Fruit fly (Drosophila melanogaster) whole organism, embryonic: ENCODE data around the gene dpp.

Source experiments
- ATbp ChIP-seq: fragments of 200-800 bp; sonication (Bioruptor generic); optimal IDR thresholded peaks from 2 replicates; lab custom pipeline; 2017; ENCODE audit warnings: missing biosample characterization, mild to moderate bottlenecking, missing genetic modification characterization, missing genetic modification reagents
- Ada2b ChIP-seq: fragments of 200-800 bp; sonication (Bioruptor generic); IDR thresholded peaks from 2 replicates; pipeline ENCODE4 v1.3.6; 2022; ENCODE audit warnings: missing biosample characterization, missing genetic modification characterization
- Antp ChIP-seq: fragments of 200-800 bp; sonication (Bioruptor generic); optimal IDR thresholded peaks from 3 replicates; lab custom pipeline; 2016; ENCODE audit warnings: missing biosample characterization, missing genetic modification characterization
- CG11093 ChIP-seq: fragments of 200-800 bp; sonication (Bioruptor generic); IDR thresholded peaks from 3 replicates; pipeline ENCODE4 v1.3.6; 2022; ENCODE audit warnings: missing biosample characterization, missing genetic modification characterization
- CG12104 ChIP-seq: fragments of 200-800 bp; sonication (Bioruptor generic); optimal IDR thresholded peaks from 3 replicates; lab custom pipeline; 2016; ENCODE audit warnings: missing biosample characterization, missing genetic modification characterization
- CG12659 ChIP-seq: fragments of 200-800 bp; sonication (Bioruptor generic); optimal IDR thresholded peaks from 3 replicates; lab custom pipeline; 2017; ENCODE audit warnings: mild to moderate bottlenecking, missing biosample characterization, missing genetic modification reagents, missing genetic modification characterization
- CG13624 ChIP-seq: fragments of 200-800 bp; sonication (Bioruptor generic); optimal IDR thresholded peaks from 2 replicates; lab custom pipeline; 2016; ENCODE audit warnings: missing biosample characterization, missing genetic modification characterization
- CG14667 ChIP-seq: fragments of 200-800 bp; sonication (Bioruptor generic); IDR thresholded peaks from 2 replicates; pipeline ENCODE4 v1.3.6; 2022; ENCODE audit warnings: missing biosample characterization, missing genetic modification characterization
- CG1529 ChIP-seq: fragments of 200-800 bp; sonication (Bioruptor generic); optimal IDR thresholded peaks from 3 replicates; lab custom pipeline; 2018; ENCODE audit warnings: missing biosample characterization, missing genetic modification characterization
- CG17328 ChIP-seq: fragments of 200-800 bp; sonication (Bioruptor generic); IDR thresholded peaks from 2 replicates; pipeline ENCODE4 v1.3.6; 2022; ENCODE audit warnings: missing biosample characterization, missing genetic modification characterization
- CG17612 ChIP-seq: fragments of 200-800 bp; sonication (Bioruptor generic); IDR thresholded peaks from 2 replicates; pipeline ENCODE4 v1.3.6; 2022; ENCODE audit warnings: missing biosample characterization, missing genetic modification characterization
- CG1832 ChIP-seq: fragments of 200-800 bp; sonication (Bioruptor generic); optimal IDR thresholded peaks from 2 replicates; lab custom pipeline; 2017; ENCODE audit warnings: missing biosample characterization, mild to moderate bottlenecking, missing genetic modification characterization, inconsistent platforms
- CG18599 ChIP-seq: fragments of 200-800 bp; sonication (Bioruptor generic); optimal IDR thresholded peaks from 3 replicates; lab custom pipeline; 2017; ENCODE audit warnings: missing biosample characterization, missing genetic modification characterization, mild to moderate bottlenecking, moderate library complexity, missing genetic modification reagents
- CG30020 ChIP-seq: fragments of 200-800 bp; optimal IDR thresholded peaks from 2 replicates; lab custom pipeline; 2019; ENCODE audit warnings: missing biosample characterization, mild to moderate bottlenecking, missing genetic modification characterization, moderate library complexity
- CG6813 ChIP-seq: fragments of 200-800 bp; sonication (Bioruptor generic); optimal IDR thresholded peaks from 2 replicates; lab custom pipeline; 2017; ENCODE audit warnings: missing biosample characterization, missing genetic modification characterization, mild to moderate bottlenecking, moderate library complexity, missing genetic modification reagents
- CG7372 ChIP-seq: fragments of 200-800 bp; sonication (Bioruptor generic); IDR thresholded peaks from 2 replicates; pipeline ENCODE4 v1.3.6; 2022; ENCODE audit warnings: missing biosample characterization, missing genetic modification characterization
- CG7556 ChIP-seq: fragments of 200-800 bp; sonication (Bioruptor generic); optimal IDR thresholded peaks from 2 replicates; lab custom pipeline; 2017; ENCODE audit warnings: missing biosample characterization, mild to moderate bottlenecking, missing genetic modification characterization
- CG9817 ChIP-seq: fragments of 200-800 bp; sonication (Bioruptor generic); optimal IDR thresholded peaks from 2 replicates; lab custom pipeline; 2018; ENCODE audit warnings: missing biosample characterization, mild to moderate bottlenecking, missing genetic modification characterization, moderate library complexity
- Fer3 ChIP-seq: fragments of 200-800 bp; sonication (Bioruptor generic); optimal IDR thresholded peaks from 2 replicates; lab custom pipeline; 2018; ENCODE audit warnings: missing biosample characterization, mild to moderate bottlenecking, missing genetic modification characterization, moderate library complexity
- H2.0 ChIP-seq: fragments of 200-800 bp; sonication (Bioruptor generic); IDR thresholded peaks from 2 replicates; pipeline ENCODE4 v1.3.6; 2022; ENCODE audit warnings: missing biosample characterization, missing genetic modification characterization
- HLH3B ChIP-seq: fragments of 200-800 bp; sonication (Bioruptor generic); IDR thresholded peaks from 2 replicates; pipeline ENCODE4 v1.3.6; 2022; ENCODE audit warnings: missing biosample characterization, missing genetic modification characterization
- HLH54F ChIP-seq: fragments of 200-800 bp; sonication (Bioruptor generic); optimal IDR thresholded peaks from 3 replicates; lab custom pipeline; 2016; ENCODE audit warnings: missing biosample characterization, missing genetic modification characterization
- HLHmδ ChIP-seq: fragments of 200-800 bp; sonication (Bioruptor generic); optimal IDR thresholded peaks from 2 replicates; lab custom pipeline; 2018; ENCODE audit warnings: missing biosample characterization, mild to moderate bottlenecking, missing genetic modification characterization, moderate library complexity
- Hmr ChIP-seq: fragments of 200-800 bp; sonication (Bioruptor generic); optimal IDR thresholded peaks from 3 replicates; lab custom pipeline; 2017; ENCODE audit warnings: mild to moderate bottlenecking, missing biosample characterization, missing genetic modification reagents, missing genetic modification characterization
- Hsf ChIP-seq: fragments of 200-800 bp; sonication (Bioruptor generic); optimal IDR thresholded peaks from 3 replicates; lab custom pipeline; 2016; ENCODE audit warnings: missing biosample characterization, missing genetic modification characterization
- Kr ChIP-seq: fragments of 200-800 bp; sonication (Bioruptor generic); optimal IDR thresholded peaks from 2 replicates; lab custom pipeline; 2017; ENCODE audit warnings: missing biosample characterization, mild to moderate bottlenecking, missing genetic modification characterization
- MTF-1 ChIP-seq: fragments of 200-800 bp; sonication (Bioruptor generic); optimal IDR thresholded peaks from 2 replicates; lab custom pipeline; 2018; ENCODE audit warnings: missing biosample characterization, mild to moderate bottlenecking, missing genetic modification characterization, borderline replicate concordance
- Med ChIP-seq: fragments of 200-800 bp; sonication (Bioruptor generic); peaks from one replicate; lab custom pipeline; 2016; ENCODE audit warnings: missing biosample characterization, missing genetic modification characterization, mild to moderate bottlenecking, inconsistent platforms, moderate library complexity
- Meics ChIP-seq: fragments of 200-800 bp; sonication (Bioruptor generic); optimal IDR thresholded peaks from 2 replicates; lab custom pipeline; 2017; ENCODE audit warnings: missing biosample characterization, mild to moderate bottlenecking, missing genetic modification characterization
- NC2α ChIP-seq: fragments of 200-800 bp; sonication (Bioruptor generic); optimal IDR thresholded peaks from 2 replicates; lab custom pipeline; 2016; ENCODE audit warnings: missing biosample characterization, missing genetic modification characterization
- Stat92E ChIP-seq, 3 experiments: fragments of >200 bp in 2 of 3; fragments of 200-800 bp in 1 of 3; sonication (Bioruptor generic) in 1 of 3; optimal IDR thresholded peaks; 2 replicates each; lab custom pipeline; 2017 to 2019; ENCODE audit warnings: missing biosample characterization in 3 of 3, missing genetic modification characterization in 3 of 3, mild to moderate bottlenecking in 1 of 3, moderate library complexity in 1 of 3
- ab ChIP-seq: fragments of 200-800 bp; sonication (Bioruptor generic); optimal IDR thresholded peaks from 2 replicates; lab custom pipeline; 2016; ENCODE audit warnings: missing biosample characterization, missing genetic modification characterization
- ac ChIP-seq: fragments of 200-800 bp; sonication (Bioruptor generic); optimal IDR thresholded peaks from 3 replicates; lab custom pipeline; 2017; ENCODE audit warnings: missing biosample characterization, mild to moderate bottlenecking, missing genetic modification characterization
- chn ChIP-seq: fragments of 200-800 bp; sonication (Bioruptor generic); optimal IDR thresholded peaks from 2 replicates; lab custom pipeline; 2016; ENCODE audit warnings: missing biosample characterization, missing genetic modification characterization
- dmrt11E ChIP-seq: fragments of 200-800 bp; sonication (Bioruptor generic); optimal IDR thresholded peaks from 3 replicates; lab custom pipeline; 2018; ENCODE audit warnings: missing biosample characterization, mild to moderate bottlenecking, missing genetic modification characterization, moderate library complexity
- dpn ChIP-seq, 2 experiments: fragments of 200-800 bp; sonication (Bioruptor generic); optimal IDR thresholded peaks; 3 replicates each; lab custom pipeline; 2016; ENCODE audit warnings: missing biosample characterization in 2 of 2, missing genetic modification characterization in 2 of 2
- ewg ChIP-seq: fragments of 200-800 bp; sonication (Bioruptor generic); optimal IDR thresholded peaks from 3 replicates; lab custom pipeline; 2017; ENCODE audit warnings: mild to moderate bottlenecking, missing biosample characterization, missing genetic modification reagents, missing genetic modification characterization
- grau ChIP-seq: fragments of 200-800 bp; optimal IDR thresholded peaks from 3 replicates; lab custom pipeline; 2019; ENCODE audit warnings: missing biosample characterization, mild to moderate bottlenecking, missing genetic modification characterization, moderate library complexity
- hkb ChIP-seq, 2 experiments: fragments of 200-800 bp in 1 of 2; fragments of >200 bp in 1 of 2; sonication (Bioruptor generic) in 1 of 2; IDR thresholded peaks in 1 of 2; optimal IDR thresholded peaks in 1 of 2; 2 replicates each; pipeline versions ENCODE4 v1.3.6 to Lab custom; 2017 to 2022; ENCODE audit warnings: missing biosample characterization in 1 of 2, missing genetic modification characterization in 1 of 2
- ken ChIP-seq: fragments of 200-800 bp; sonication (Bioruptor generic); IDR thresholded peaks from 3 replicates; pipeline ENCODE4 v1.3.6; 2022; ENCODE audit warnings: missing biosample characterization, missing genetic modification characterization
- lola ChIP-seq, 3 experiments: fragments of >200 bp in 2 of 3; fragments of 200-800 bp in 1 of 3; sonication (Bioruptor generic) in 1 of 3; optimal IDR thresholded peaks; 2 replicates each; lab custom pipeline; 2017 to 2019; ENCODE audit warnings: missing biosample characterization in 3 of 3, missing genetic modification characterization in 3 of 3, mild to moderate bottlenecking in 1 of 3, moderate library complexity in 1 of 3
- prd ChIP-seq, 3 experiments: fragments of >200 bp in 2 of 3; fragments of 200-800 bp in 1 of 3; sonication (Bioruptor generic) in 1 of 3; optimal IDR thresholded peaks in 2 of 3; IDR thresholded peaks in 1 of 3; 2 replicates in 2 of 3; 3 replicates in 1 of 3; pipeline versions ENCODE4 v1.3.6 to Lab custom; 2017 to 2022; ENCODE audit warnings: missing biosample characterization in 1 of 3, missing genetic modification characterization in 1 of 3
- row ChIP-seq: fragments of 200-800 bp; sonication (Bioruptor generic); IDR thresholded peaks from 3 replicates; pipeline ENCODE4 v1.3.6; 2022; ENCODE audit warnings: missing biosample characterization, missing genetic modification characterization
- slbo ChIP-seq: fragments of 200-800 bp; sonication (Bioruptor generic); IDR thresholded peaks from 2 replicates; pipeline ENCODE4 v1.3.6; 2022; ENCODE audit warnings: missing biosample characterization, missing genetic modification characterization
- sob ChIP-seq: fragments of 200-800 bp; sonication (Bioruptor generic); IDR thresholded peaks from 2 replicates; pipeline ENCODE4 v1.3.6; 2022; ENCODE audit warnings: missing biosample characterization, missing genetic modification characterization
- tgo ChIP-seq: fragments of 200-800 bp; sonication (Bioruptor generic); IDR thresholded peaks from 3 replicates; pipeline ENCODE4 v1.3.6; 2022; ENCODE audit warnings: missing biosample characterization, missing genetic modification characterization
- ttk ChIP-seq: fragments of 200-800 bp; sonication (Bioruptor generic); IDR thresholded peaks from 2 replicates; pipeline ENCODE4 v2.1.2; 2022; ENCODE audit warnings: missing biosample characterization, missing genetic modification characterization
- zfh1 ChIP-seq: fragments of 200-800 bp; sonication (Bioruptor generic); IDR thresholded peaks from 3 replicates; pipeline ENCODE4 v1.3.6; 2022; ENCODE audit warnings: missing biosample characterization, missing genetic modification characterization

Gene dpp

dm6 chr2L:2467722-2468372, 39.7 kb downstream of the dpp start (continued):
- no peak for TF ChIP-seq dmrt11E (tag; lab: Kevin White, UChicago)
- TF ChIP-seq ewg = no peak
- no peak for TF ChIP-seq Antp
- TF ChIP-seq HLHmδ (GFP tag; lab: Kevin White, UChicago) = no peak
- peak; percentile 27 for TF ChIP-seq Hmr (GFP tag; lab: Kevin White, UChicago)
- TF ChIP-seq zfh1 (GFP tag; lab: Robert Waterston, UW) = no peak
- TF ChIP-seq CG17612 (GFP tag; lab: Robert Waterston, UW) = no peak
- peak; percentile 15; the same call in 1 of the 2 replicates for TF ChIP-seq CG14667 (GFP tag; lab: Robert Waterston, UW)
- TF ChIP-seq MTF-1 (GFP tag; lab: Kevin White, UChicago) = no peak
- no peak for TF ChIP-seq NC2α
- TF ChIP-seq CG1529 (GFP tag; lab: Kevin White, UChicago) = no peak
- no peak for TF ChIP-seq hkb (optimal IDR thresholded peaks at IDR 0.05; lab: Kevin White, UChicago)
- peak; percentile 39; the same call in 1 of the 2 replicates for TF ChIP-seq hkb (GFP tag; IDR thresholded peaks at IDR 0.05; lab: Robert Waterston, UW)
- peak; percentile 79 for TF ChIP-seq Ada2b
- TF ChIP-seq CG17328 (GFP tag; lab: Robert Waterston, UW) = 0 out of 2 replicates have a peak, but pooled peaks have one; percentile 28
- TF ChIP-seq Meics (GFP tag; lab: Kevin White, UChicago) = peak; percentile 28
- TF ChIP-seq grau = peak; percentile 45
- peak; percentile 31 for TF ChIP-seq CG9817 (tag; lab: Kevin White, UChicago)
- no peak for TF ChIP-seq CG30020
- TF ChIP-seq CG1832 = no peak
- no peak for TF ChIP-seq prd (optimal IDR thresholded peaks at IDR 0.05; lab: Kevin White, UChicago)
- peak; percentile 57; the same call in 2 of the 3 replicates for TF ChIP-seq prd (GFP tag; IDR thresholded peaks at IDR 0.05; lab: Robert Waterston, UW)
- TF ChIP-seq CG7556 (GFP tag; lab: Kevin White, UChicago) = peak; percentile 27
- TF ChIP-seq H2.0 (GFP tag; lab: Robert Waterston, UW) = peak; percentile 36; the same call in 1 of the 2 replicates
- TF ChIP-seq row (GFP tag; lab: Robert Waterston, UW) = peak; percentile 63
- no peak for TF ChIP-seq ac (GFP tag; lab: Kevin White, UChicago)
- TF ChIP-seq Hsf = no peak
- TF ChIP-seq Fer3 (tag; lab: Kevin White, UChicago) = peak; percentile 35
- 0 out of 3 replicates have a peak, but pooled peaks have one; percentile 12 for TF ChIP-seq ken (GFP tag; lab: Robert Waterston, UW)
- TF ChIP-seq tgo (GFP tag; lab: Robert Waterston, UW) = peak; percentile 60
- TF ChIP-seq CG18599 = peak; percentile 56
- no peak for TF ChIP-seq HLH54F (GFP tag; lab: Kevin White, UChicago)
- no peak for TF ChIP-seq Kr (GFP tag; lab: Kevin White, UChicago)
- peak; percentile 32 for TF ChIP-seq Med (GFP tag; lab: Kevin White, UChicago)
- peak; percentile 11 for TF ChIP-seq CG12659 (GFP tag; lab: Kevin White, UChicago)
- TF ChIP-seq CG6813 = no peak
- no peak for TF ChIP-seq lola (GFP tag; optimal IDR thresholded peaks at IDR 0.05; lab: Kevin White, UChicago)
- 0 out of 2 replicates have a peak, but pooled peaks have one; percentile 18 for TF ChIP-seq ttk (GFP tag; lab: Robert Waterston, UW)
- TF ChIP-seq Stat92E (GFP tag; optimal IDR thresholded peaks at IDR 0.05; lab: Kevin White, UChicago) = no peak
- TF ChIP-seq ab (GFP tag; lab: Kevin White, UChicago) = no peak
- no peak for TF ChIP-seq chn (GFP tag; lab: Kevin White, UChicago)
- peak in 1 of 2 experiments; percentile 9 for TF ChIP-seq dpn (GFP tag; optimal IDR thresholded peaks at IDR 0.05; lab: Kevin White, UChicago)
- TF ChIP-seq HLH3B (GFP tag; lab: Robert Waterston, UW) = peak; percentile 59
- TF ChIP-seq CG12104 (GFP tag; lab: Kevin White, UChicago) = no peak
- peak; percentile 69 for TF ChIP-seq slbo
- peak; percentile 60 for TF ChIP-seq sob (GFP tag; lab: Robert Waterston, UW)
- 0 out of 2 replicates have a peak, but pooled peaks have one; percentile 16 for TF ChIP-seq CG7372
- TF ChIP-seq CG13624 = no peak
- no peak for TF ChIP-seq ATbp
- 0 out of 3 replicates have a peak, but pooled peaks have one; percentile 30 for TF ChIP-seq CG11093 (GFP tag; lab: Robert Waterston, UW)
